Fruit fly (Drosophila melanogaster): ENCODE results near the gene CG13996.

CG13996 gene

dm6 chr2L:5982334-5982987 lies 38.2 kb upstream of the CG13996 start:
- TF ChIP-seq Eip75B (GFP tag; optimal IDR thresholded peaks at IDR 0.05) (peak; percentile 48), CG3919 (GFP tag; optimal IDR thresholded peaks at IDR 0.05) (peak; percentile 57), CG11762 (GFP tag; optimal IDR thresholded peaks at IDR 0.05; ENCODE audit: insufficient read depth) (no peak), CG10631 (GFP tag; optimal IDR thresholded peaks at IDR 0.05) (no peak), fkh (GFP tag; optimal IDR thresholded peaks at IDR 0.05) (peak; percentile 72), CG34406 (GFP tag; optimal IDR thresholded peaks at IDR 0.05) (no peak), CG15336 (GFP tag; IDR thresholded peaks at IDR 0.05) (no peak), CG4318 (GFP tag; optimal IDR thresholded peaks at IDR 0.05) (no peak), salr (GFP tag; optimal IDR thresholded peaks at IDR 0.05) (peak in 1 of 2 experiments; percentile 16), dsx (GFP tag; optimal IDR thresholded peaks at IDR 0.05; ENCODE audit: poor library complexity, severe bottlenecking) (peak; percentile 45), CG6276 (GFP tag; optimal IDR thresholded peaks at IDR 0.05) (no peak), CG32006 (GFP tag; optimal IDR thresholded peaks at IDR 0.05) (peak; percentile 16), CG9139 (GFP tag; optimal IDR thresholded peaks at IDR 0.05) (peak; percentile 28), net (GFP tag; optimal IDR thresholded peaks at IDR 0.05) (peak; percentile 32), eg (GFP tag; IDR thresholded peaks at IDR 0.05) (no peak), CG6163 (GFP tag; IDR thresholded peaks at IDR 0.05) (no peak), CG7368 (GFP tag; optimal IDR thresholded peaks at IDR 0.05) (peak; percentile 23), CG8119 (GFP tag; IDR thresholded peaks at IDR 0.05) (no peak), esn (GFP tag; optimal IDR thresholded peaks at IDR 0.05) (peak; percentile 27), CG31627 (GFP tag; optimal IDR thresholded peaks at IDR 0.05) (no peak), OdsH (GFP tag; optimal IDR thresholded peaks at IDR 0.05) (peak; percentile 23), lz (GFP tag; optimal IDR thresholded peaks at IDR 0.05) (peak; percentile 45), Met (GFP tag; optimal IDR thresholded peaks at IDR 0.05) (peak; percentile 22), CG8632 (GFP tag; optimal IDR thresholded peaks at IDR 0.05) (no peak), Hr4 (GFP tag; optimal IDR thresholded peaks at IDR 0.05) (peak; percentile 14), svp (GFP tag) (peak; percentile 92), Ets96B (tag; optimal IDR thresholded peaks at IDR 0.05) (peak; percentile 29), CG6792 (GFP tag; optimal IDR thresholded peaks at IDR 0.05) (peak; percentile 2), CG8319 (GFP tag; optimal IDR thresholded peaks at IDR 0.05) (no peak), CG16779 (tag; optimal IDR thresholded peaks at IDR 0.05) (peak; percentile 24), Sox14 (GFP tag; optimal IDR thresholded peaks at IDR 0.05) (peak; percentile 51), CG11294 (GFP tag; IDR thresholded peaks at IDR 0.05) (no peak), spab (GFP tag; optimal IDR thresholded peaks at IDR 0.05) (no peak), fd59A (GFP tag; optimal IDR thresholded peaks at IDR 0.05) (peak; percentile 33), Sox15 (GFP tag; optimal IDR thresholded peaks at IDR 0.05) (no peak), ss (GFP tag; optimal IDR thresholded peaks at IDR 0.05) (peak; percentile 14 to 57), Lpt (GFP tag; optimal IDR thresholded peaks at IDR 0.05) (peak; percentile 2), cyc (GFP tag; optimal IDR thresholded peaks at IDR 0.05) (peak; percentile 34), Eip93F (GFP tag; optimal IDR thresholded peaks at IDR 0.05) (no peak), CG3032 (tag; optimal IDR thresholded peaks at IDR 0.05) (no peak), fd85E (GFP tag; optimal IDR thresholded peaks at IDR 0.05) (no peak), Sox102F (GFP tag; optimal IDR thresholded peaks at IDR 0.05) (no peak), dac (GFP tag; optimal IDR thresholded peaks at IDR 0.05) (no peak), achi (GFP tag; optimal IDR thresholded peaks at IDR 0.05) (peak; percentile 95), Gug (GFP tag; IDR thresholded peaks at IDR 0.05) (no peak), CG10669 (GFP tag; optimal IDR thresholded peaks at IDR 0.05) (peak; percentile 4), topi (GFP tag; optimal IDR thresholded peaks at IDR 0.05) (peak; percentile 35), Blimp-1 (GFP tag; optimal IDR thresholded peaks at IDR 0.05) (no peak), vri (GFP tag; optimal IDR thresholded peaks at IDR 0.05) (peak; percentile 92), CG6808 (GFP tag; optimal IDR thresholded peaks at IDR 0.05) (peak; percentile 28), Hr39 (GFP tag; optimal IDR thresholded peaks at IDR 0.05) (peak; percentile 21)
